Worm (Caenorhabditis elegans) whole organism, L1 larva: ENCODE data around the gene K07E8.6.

Experiments used
- C16A3.4 ChIP-seq: fragments of 150-350 bp; optimal IDR thresholded peaks from 2 replicates; lab custom pipeline; 2014; ENCODE audit warnings: missing biosample characterization, missing genetic modification characterization
- C34B4.2 ChIP-seq: sonication (generic microtip); optimal IDR thresholded peaks from 2 replicates; lab custom pipeline; 2017; ENCODE audit warnings: mild to moderate bottlenecking, missing genetic modification characterization, missing compliant biosample characterization
- Y116A8C.19 ChIP-seq: sonication (generic microtip); optimal IDR thresholded peaks from 2 replicates; lab custom pipeline; 2016; ENCODE audit warnings: missing compliant biosample characterization, missing genetic modification characterization, borderline replicate concordance
- aha-1 ChIP-seq: fragments of 150-350 bp; optimal IDR thresholded peaks from 2 replicates; lab custom pipeline; 2014; ENCODE audit warnings: missing biosample characterization, missing genetic modification characterization
- aly-2 ChIP-seq: fragments of 150-350 bp; optimal IDR thresholded peaks from 2 replicates; lab custom pipeline; 2014; ENCODE audit warnings: missing biosample characterization, missing genetic modification characterization
- ceh-63 ChIP-seq: fragments of 200-800 bp; sonication (Bioruptor generic); optimal IDR thresholded peaks from 2 replicates; lab custom pipeline; 2018; ENCODE audit warnings: mild to moderate bottlenecking, missing genetic modification characterization, missing compliant biosample characterization
- ceh-8 ChIP-seq: fragments of 200-800 bp; sonication (Bioruptor generic); optimal IDR thresholded peaks from 2 replicates; lab custom pipeline; 2018; ENCODE audit warnings: mild to moderate bottlenecking, missing genetic modification characterization, moderate library complexity, missing compliant biosample characterization
- ceh-82 ChIP-seq, 3 experiments: fragments of 150-350 bp in 1 of 3; sonication (generic microtip) in 2 of 3; optimal IDR thresholded peaks; 2 replicates each; lab custom pipeline; 2014 to 2017; ENCODE audit warnings: missing biosample characterization in 3 of 3, missing genetic modification characterization in 3 of 3
- ceh-88 ChIP-seq: fragments of 200-800 bp; sonication (Bioruptor generic); IDR thresholded peaks from 2 replicates; pipeline ENCODE4 v1.3.6; 2022; ENCODE audit warnings: missing genetic modification characterization, missing compliant biosample characterization
- dpl-1 ChIP-seq, 3 experiments: fragments of 150-350 bp in 2 of 3; sonication (generic microtip) in 1 of 3; optimal IDR thresholded peaks; 2 replicates each; lab custom pipeline; 2014 to 2017; ENCODE audit warnings: missing biosample characterization in 3 of 3, missing genetic modification characterization in 3 of 3, missing genetic modification reagents in 3 of 3
- efl-1 ChIP-seq, 4 experiments: fragments of 150-350 bp; optimal IDR thresholded peaks in 3 of 4; peaks in 1 of 4; 1 replicate in 1 of 4; 2 replicates in 3 of 4; lab custom pipeline; 2014; ENCODE audit warnings: missing biosample characterization in 2 of 4, missing genetic modification characterization in 2 of 4, missing genetic modification reagents in 2 of 4
- egl-13 ChIP-seq: sonication (generic microtip); optimal IDR thresholded peaks from 2 replicates; lab custom pipeline; 2016; ENCODE audit warnings: missing genotype, missing genetic modification reagents, missing genetic modification characterization, missing compliant biosample characterization
- egl-27 ChIP-seq, 2 experiments: fragments of 150-350 bp in 1 of 2; sonication (generic microtip); optimal IDR thresholded peaks; 3 replicates each; lab custom pipeline; 2017 to 2018; ENCODE audit warnings: missing biosample characterization in 2 of 2, missing genetic modification characterization in 2 of 2, missing genetic modification reagents in 2 of 2
- elt-3 ChIP-seq, 6 experiments: fragments of 150-350 bp in 1 of 6; sonication (generic microtip); optimal IDR thresholded peaks; 2 replicates each; lab custom pipeline; 2017 to 2018; ENCODE audit warnings: missing biosample characterization in 6 of 6, missing genetic modification characterization in 6 of 6, inconsistent platforms in 1 of 6
- ets-5 ChIP-seq: fragments of 200-800 bp; sonication (Bioruptor generic); IDR thresholded peaks from 2 replicates; pipeline ENCODE4 v1.3.6; 2022; ENCODE audit warnings: missing genetic modification characterization, missing compliant biosample characterization
- fkh-10 ChIP-seq: sonication (generic microtip); optimal IDR thresholded peaks from 2 replicates; lab custom pipeline; 2017; ENCODE audit warnings: missing biosample characterization, missing genetic modification reagents, missing genetic modification characterization
- fos-1 ChIP-seq: fragments of 150-350 bp; optimal IDR thresholded peaks from 2 replicates; lab custom pipeline; 2014; ENCODE audit warnings: missing biosample characterization, missing genetic modification characterization
- hlh-17 ChIP-seq: fragments of 200-800 bp; sonication (Bioruptor generic); optimal IDR thresholded peaks from 2 replicates; lab custom pipeline; 2018; ENCODE audit warnings: missing genetic modification characterization, mild to moderate bottlenecking, missing compliant biosample characterization, moderate library complexity, borderline replicate concordance
- irx-1 ChIP-seq: sonication (generic microtip); optimal IDR thresholded peaks from 2 replicates; lab custom pipeline; 2016; ENCODE audit warnings: missing genetic modification characterization, missing compliant biosample characterization
- isw-1 ChIP-seq: fragments of 200-800 bp; sonication (Bioruptor generic); IDR thresholded peaks from 2 replicates; pipeline ENCODE4 v1.3.6; 2022; ENCODE audit warnings: missing genetic modification characterization, missing compliant biosample characterization
- jun-1 ChIP-seq: fragments of 150-350 bp; optimal IDR thresholded peaks from 2 replicates; lab custom pipeline; 2014; ENCODE audit warnings: missing biosample characterization, missing genetic modification reagents, missing genetic modification characterization
- lin-13 ChIP-seq: fragments of 150-350 bp; optimal IDR thresholded peaks from 2 replicates; lab custom pipeline; 2014; ENCODE audit warnings: missing biosample characterization, missing genetic modification reagents, missing genetic modification characterization
- lin-14 ChIP-seq: fragments of 200-800 bp; sonication (Bioruptor generic); optimal IDR thresholded peaks from 2 replicates; lab custom pipeline; 2018; ENCODE audit warnings: mild to moderate bottlenecking, missing genetic modification characterization, moderate library complexity, missing compliant biosample characterization
- lin-15B ChIP-seq: fragments of 150-350 bp; sonication (generic microtip); optimal IDR thresholded peaks from 3 replicates; lab custom pipeline; 2014; ENCODE audit warnings: missing biosample characterization, missing genetic modification characterization
- lin-39 ChIP-seq: fragments of 150-350 bp; optimal IDR thresholded peaks from 2 replicates; lab custom pipeline; 2014; ENCODE audit warnings: missing biosample characterization, missing genetic modification reagents, missing genetic modification characterization
- lsy-2 ChIP-seq, 2 experiments: fragments of 150-350 bp; optimal IDR thresholded peaks; 2 replicates each; lab custom pipeline; 2014; ENCODE audit warnings: missing biosample characterization in 2 of 2, missing genetic modification characterization in 2 of 2
- mab-9 ChIP-seq: fragments of 200-800 bp; sonication (Bioruptor generic); IDR thresholded peaks from 2 replicates; pipeline ENCODE4 v1.3.6; 2022; ENCODE audit warnings: missing genetic modification reagents, missing genetic modification characterization, missing compliant biosample characterization
- mdl-1 ChIP-seq, 2 experiments: fragments of 150-350 bp; optimal IDR thresholded peaks; 2 replicates each; lab custom pipeline; 2014 to 2017; ENCODE audit warnings: missing biosample characterization in 2 of 2, missing genetic modification characterization in 2 of 2, inconsistent platforms in 1 of 2
- nhr-12 ChIP-seq: sonication (generic microtip); optimal IDR thresholded peaks from 2 replicates; lab custom pipeline; 2017; ENCODE audit warnings: missing biosample characterization, missing genetic modification characterization
- nhr-19 ChIP-seq: fragments of 200-800 bp; sonication (Bioruptor generic); conservative IDR thresholded peaks from 2 replicates; pipeline ENCODE4 v1.3.6; 2022; ENCODE audit warnings: missing genetic modification characterization, missing compliant biosample characterization
- nhr-28 ChIP-seq: fragments of 150-350 bp; optimal IDR thresholded peaks from 2 replicates; lab custom pipeline; 2014; ENCODE audit warnings: missing biosample characterization, missing genetic modification characterization
- nhr-71 ChIP-seq: sonication (generic microtip); optimal IDR thresholded peaks from 2 replicates; lab custom pipeline; 2016; ENCODE audit warnings: mild to moderate bottlenecking, missing genetic modification characterization, moderate library complexity, missing compliant biosample characterization
- nhr-76 ChIP-seq: sonication (generic microtip); optimal IDR thresholded peaks from 2 replicates; lab custom pipeline; 2017; ENCODE audit warnings: missing biosample characterization, missing genetic modification characterization
- nhr-77 ChIP-seq: fragments of 150-350 bp; optimal IDR thresholded peaks from 2 replicates; lab custom pipeline; 2014; ENCODE audit warnings: missing biosample characterization, missing genetic modification characterization
- nhr-85 ChIP-seq: sonication (generic microtip); peaks from one replicate; lab custom pipeline; 2016; ENCODE audit warnings: missing genetic modification characterization, inconsistent platforms, missing compliant biosample characterization
- nhr-90 ChIP-seq: sonication (generic microtip); optimal IDR thresholded peaks from 2 replicates; lab custom pipeline; 2016; ENCODE audit warnings: mild to moderate bottlenecking, missing genetic modification characterization, missing compliant biosample characterization; ENCODE audit not compliant: poor library complexity
- pax-3 ChIP-seq: fragments of 200-800 bp; sonication (Bioruptor generic); optimal IDR thresholded peaks from 2 replicates; lab custom pipeline; 2018; ENCODE audit warnings: mild to moderate bottlenecking, missing genetic modification characterization, moderate library complexity, missing compliant biosample characterization
- pqm-1 ChIP-seq: sonication (generic microtip); optimal IDR thresholded peaks from 3 replicates; lab custom pipeline; 2017; ENCODE audit warnings: missing biosample characterization, missing genetic modification characterization
- rnt-1 ChIP-seq: sonication (generic microtip); optimal IDR thresholded peaks from 2 replicates; lab custom pipeline; 2016; ENCODE audit warnings: mild to moderate bottlenecking, missing genetic modification characterization, moderate library complexity, missing compliant biosample characterization
- skn-1 ChIP-seq: fragments of 150-350 bp; optimal IDR thresholded peaks from 2 replicates; lab custom pipeline; 2014; ENCODE audit warnings: missing biosample characterization, missing genetic modification characterization
- snpc-4 ChIP-seq: fragments of 150-350 bp; optimal IDR thresholded peaks from 2 replicates; lab custom pipeline; 2014; ENCODE audit warnings: missing biosample characterization, missing genetic modification characterization
- snu-23 ChIP-seq: sonication (generic microtip); optimal IDR thresholded peaks from 2 replicates; lab custom pipeline; 2016; ENCODE audit warnings: missing genetic modification characterization, missing compliant biosample characterization
- sup-37 ChIP-seq: fragments of 200-800 bp; sonication (Bioruptor generic); optimal IDR thresholded peaks from 2 replicates; lab custom pipeline; 2018; ENCODE audit warnings: mild to moderate bottlenecking, missing genetic modification characterization, missing compliant biosample characterization
- swsn-7 ChIP-seq: sonication (generic microtip); optimal IDR thresholded peaks from 2 replicates; lab custom pipeline; 2016; ENCODE audit warnings: missing genetic modification characterization, missing compliant biosample characterization
- tbx-2 ChIP-seq: sonication (generic microtip); optimal IDR thresholded peaks from 2 replicates; lab custom pipeline; 2016; ENCODE audit warnings: missing genetic modification characterization, missing compliant biosample characterization
- tlp-1 ChIP-seq: fragments of 150-350 bp; optimal IDR thresholded peaks from 2 replicates; lab custom pipeline; 2014; ENCODE audit warnings: missing biosample characterization, missing genetic modification characterization
- unc-130 ChIP-seq: fragments of 150-350 bp; optimal IDR thresholded peaks from 2 replicates; lab custom pipeline; 2017; ENCODE audit warnings: missing biosample characterization, missing genetic modification characterization, inconsistent platforms
- unc-62 ChIP-seq: fragments of 150-350 bp; optimal IDR thresholded peaks from 2 replicates; lab custom pipeline; 2014; ENCODE audit warnings: missing biosample characterization, missing genetic modification reagents, missing genetic modification characterization
- unc-86 ChIP-seq: sonication (generic microtip); optimal IDR thresholded peaks from 2 replicates; lab custom pipeline; 2016; ENCODE audit warnings: missing genetic modification characterization, missing compliant biosample characterization
- zag-1 ChIP-seq: fragments of 150-350 bp; optimal IDR thresholded peaks from 2 replicates; lab custom pipeline; 2014; ENCODE audit warnings: missing biosample characterization, missing genetic modification characterization
- zip-4 ChIP-seq: fragments of 200-800 bp; sonication (Bioruptor generic); optimal IDR thresholded peaks from 2 replicates; lab custom pipeline; 2018; ENCODE audit warnings: mild to moderate bottlenecking, missing genetic modification characterization, moderate library complexity, missing compliant biosample characterization
- ztf-11 ChIP-seq, 2 experiments: sonication (generic microtip); optimal IDR thresholded peaks; 2 replicates each; lab custom pipeline; 2016 to 2017; ENCODE audit warnings: missing genetic modification characterization in 2 of 2, missing biosample characterization in 1 of 2, missing compliant biosample characterization in 1 of 2
- ztf-4 ChIP-seq: fragments of 150-350 bp; optimal IDR thresholded peaks from 2 replicates; lab custom pipeline; 2014; ENCODE audit warnings: missing biosample characterization, missing genetic modification characterization

The K07E8.6 gene

DNA sequence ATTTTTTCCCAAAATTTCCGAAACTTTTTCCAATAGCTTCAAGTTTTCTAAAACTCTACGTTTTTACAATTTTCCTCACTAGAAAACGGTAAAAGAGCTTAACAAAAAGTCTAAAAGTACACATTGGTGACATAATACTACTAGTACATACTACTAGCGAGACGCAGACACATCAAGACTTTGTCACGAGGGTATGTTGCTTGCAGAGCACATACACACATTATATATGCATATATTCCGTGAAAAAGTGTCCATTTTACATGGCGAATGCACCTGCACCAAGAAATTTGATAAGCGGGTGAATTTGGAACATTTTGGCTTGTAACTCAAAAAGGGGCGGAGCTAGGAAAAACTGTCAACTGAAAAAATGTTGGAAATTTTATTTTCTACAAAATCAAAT, 38.1 kb downstream of the K07E8.6 start:
- TF ChIP-seq isw-1 (GFP tag; lab: Robert Waterston, UW) = peak; percentile 15; the same call in 1 of the 2 replicates
- TF ChIP-seq nhr-19 (GFP tag; lab: Robert Waterston, UW) = peak; percentile 12; the same call in 1 of the 2 replicates
- TF ChIP-seq dpl-1 (GFP tag; optimal IDR thresholded peaks at IDR 0.05; lab: Kevin White, UChicago) = peak in 2 of 3 experiments; percentile 0 to 52
- peak; percentile 30 for TF ChIP-seq tbx-2 (tag; lab: Kevin White, UChicago)
- no peak for TF ChIP-seq ceh-63
- no peak for TF ChIP-seq fkh-10 (GFP tag; lab: Kevin White, UChicago)
- no peak for TF ChIP-seq unc-62 (GFP tag; lab: Kevin White, UChicago)
- TF ChIP-seq lin-15B (tag; lab: Kevin White, UChicago) = no peak
- no peak for TF ChIP-seq ztf-4
- TF ChIP-seq mab-9 (GFP tag; lab: Robert Waterston, UW) = no peak
- no peak for TF ChIP-seq tlp-1 (tag; lab: Kevin White, UChicago)
- no peak for TF ChIP-seq ceh-88 (GFP tag; lab: Robert Waterston, UW)
- TF ChIP-seq nhr-76 = no peak
- peak; percentile 71 for TF ChIP-seq nhr-71
- peak; percentile 10 for TF ChIP-seq nhr-90 (tag; lab: Kevin White, UChicago)
- TF ChIP-seq egl-27 (tag; optimal IDR thresholded peaks at IDR 0.05; lab: Kevin White, UChicago) = no peak
- no peak for TF ChIP-seq pax-3
- TF ChIP-seq rnt-1 = no peak
- no peak for TF ChIP-seq nhr-28
- no peak for TF ChIP-seq nhr-85
- TF ChIP-seq aha-1 = no peak
- TF ChIP-seq zip-4 (GFP tag; lab: Kevin White, UChicago) = no peak
- TF ChIP-seq zag-1 (tag; lab: Kevin White, UChicago) = no peak
- peak in 2 of 3 experiments; percentile 4 to 36 for TF ChIP-seq ceh-82 (tag; optimal IDR thresholded peaks at IDR 0.05; lab: Kevin White, UChicago)
- peak; percentile 50 to 54 for TF ChIP-seq lsy-2 (tag; optimal IDR thresholded peaks at IDR 0.05; lab: Kevin White, UChicago)
- peak; percentile 49 for TF ChIP-seq swsn-7
- TF ChIP-seq ztf-11 (tag; optimal IDR thresholded peaks at IDR 0.05; lab: Kevin White, UChicago) = no peak
- TF ChIP-seq mdl-1 (tag; optimal IDR thresholded peaks at IDR 0.05; lab: Kevin White, UChicago) = peak in 1 of 2 experiments; percentile 44
- peak; percentile 34 for TF ChIP-seq snu-23 (GFP tag; lab: Kevin White, UChicago)
- TF ChIP-seq ets-5 (GFP tag; lab: Robert Waterston, UW) = no peak
- peak; percentile 53 to 57 for TF ChIP-seq efl-1 (optimal IDR thresholded peaks at IDR 0.05; lab: Kevin White, UChicago)
- TF ChIP-seq efl-1 (GFP tag; optimal IDR thresholded peaks at IDR 0.05 in 1 of 2; lab: Kevin White, UChicago) = peak; percentile 39 to 93
- TF ChIP-seq unc-130 (tag; lab: Kevin White, UChicago) = no peak
- peak; percentile 38 for TF ChIP-seq lin-13 (GFP tag; lab: Kevin White, UChicago)
- no peak for TF ChIP-seq lin-39 (tag; lab: Kevin White, UChicago)
- TF ChIP-seq hlh-17 (GFP tag; lab: Kevin White, UChicago) = no peak
- no peak for TF ChIP-seq sup-37
- no peak for TF ChIP-seq ceh-8 (GFP tag; lab: Kevin White, UChicago)
- TF ChIP-seq C34B4.2 (tag; lab: Kevin White, UChicago) = no peak
- peak; percentile 45 for TF ChIP-seq skn-1 (tag; lab: Kevin White, UChicago)
- TF ChIP-seq nhr-12 (tag; lab: Kevin White, UChicago) = no peak
- TF ChIP-seq snpc-4 (tag; lab: Kevin White, UChicago) = no peak
- no peak for TF ChIP-seq elt-3 (tag; optimal IDR thresholded peaks at IDR 0.05; lab: Kevin White, UChicago)
- TF ChIP-seq aly-2 = no peak
- peak; percentile 91 for TF ChIP-seq unc-86 (tag; lab: Kevin White, UChicago)
- no peak for TF ChIP-seq pqm-1 (tag; lab: Kevin White, UChicago)
- TF ChIP-seq nhr-77 (tag; lab: Kevin White, UChicago) = no peak
- TF ChIP-seq irx-1 (tag; lab: Kevin White, UChicago) = no peak
- no peak for TF ChIP-seq Y116A8C.19
- TF ChIP-seq C16A3.4 (tag; lab: Kevin White, UChicago) = no peak
- peak; percentile 71 for TF ChIP-seq lin-14
- TF ChIP-seq egl-13 = peak; percentile 35
- no peak for TF ChIP-seq fos-1
- TF ChIP-seq jun-1 (tag; lab: Kevin White, UChicago) = no peak
